Worm (Caenorhabditis elegans): ENCODE results near the gene trmt-10C.2.

DNA sequence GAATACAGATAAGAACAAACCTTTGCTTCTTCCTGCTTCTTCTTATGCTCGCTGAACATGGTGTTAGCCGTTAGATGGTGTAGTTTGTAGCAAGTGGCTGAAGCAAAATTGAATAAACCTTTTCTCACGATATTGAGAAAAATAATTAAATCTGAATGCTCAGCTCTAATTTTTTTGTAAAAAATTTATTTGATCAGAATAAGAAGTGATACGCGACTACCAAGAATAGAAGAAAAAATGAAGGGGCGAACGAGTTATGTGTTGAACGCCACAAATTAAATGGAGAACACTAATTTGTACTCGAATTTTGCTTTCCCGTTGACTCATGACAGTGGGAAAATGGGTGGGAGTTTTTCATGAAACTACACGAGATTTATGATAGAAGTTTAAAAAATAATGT lies 2.9 kb upstream of the trmt-10C.2 start, which contains the start of gene C56G2.9:
- TF ChIP-seq hmg-11 (tag; optimal IDR thresholded peaks at IDR 0.05) (no peak), egl-27 (tag; optimal IDR thresholded peaks at IDR 0.05) (no peak), elt-1 (tag; optimal IDR thresholded peaks at IDR 0.05) (no peak), unc-62 (GFP tag; optimal IDR thresholded peaks at IDR 0.05) (no peak), nhr-11 (tag; optimal IDR thresholded peaks at IDR 0.05) (no peak), fkh-10 (GFP tag; optimal IDR thresholded peaks at IDR 0.05) (no peak), ama-1 (optimal IDR thresholded peaks at IDR 0.05) (no peak), ZK546.5 (tag; optimal IDR thresholded peaks at IDR 0.05) (no peak), R02D3.7 (tag; optimal IDR thresholded peaks at IDR 0.05) (no peak)
